Worm (Caenorhabditis elegans) whole organism, L1 larva: Measurements from ENCODE around the gene nhr-102.

ENCODE experiments used
- C16A3.4 ChIP-seq: fragments of 150-350 bp; optimal IDR thresholded peaks from 2 replicates; lab custom pipeline; 2014; ENCODE audit warnings: missing biosample characterization, missing genetic modification characterization
- Y116A8C.19 ChIP-seq: sonication (generic microtip); optimal IDR thresholded peaks from 2 replicates; lab custom pipeline; 2016; ENCODE audit warnings: missing compliant biosample characterization, missing genetic modification characterization, borderline replicate concordance
- alr-1 ChIP-seq: fragments of 200-800 bp; sonication (Bioruptor generic); optimal IDR thresholded peaks from 2 replicates; lab custom pipeline; 2018; ENCODE audit warnings: borderline replicate concordance, mild to moderate bottlenecking, missing genetic modification characterization, missing compliant biosample characterization
- aly-2 ChIP-seq: fragments of 150-350 bp; optimal IDR thresholded peaks from 2 replicates; lab custom pipeline; 2014; ENCODE audit warnings: missing biosample characterization, missing genetic modification characterization
- blmp-1 ChIP-seq: fragments of 150-350 bp; optimal IDR thresholded peaks from 2 replicates; lab custom pipeline; 2014; ENCODE audit warnings: missing biosample characterization, missing genetic modification characterization
- ceh-63 ChIP-seq: fragments of 200-800 bp; sonication (Bioruptor generic); optimal IDR thresholded peaks from 2 replicates; lab custom pipeline; 2018; ENCODE audit warnings: mild to moderate bottlenecking, missing genetic modification characterization, missing compliant biosample characterization
- ceh-82 ChIP-seq, 3 experiments: fragments of 150-350 bp in 1 of 3; sonication (generic microtip) in 2 of 3; optimal IDR thresholded peaks; 2 replicates each; lab custom pipeline; 2014 to 2017; ENCODE audit warnings: missing biosample characterization in 3 of 3, missing genetic modification characterization in 3 of 3
- dpl-1 ChIP-seq, 3 experiments: fragments of 150-350 bp in 2 of 3; sonication (generic microtip) in 1 of 3; optimal IDR thresholded peaks; 2 replicates each; lab custom pipeline; 2014 to 2017; ENCODE audit warnings: missing biosample characterization in 3 of 3, missing genetic modification characterization in 3 of 3, missing genetic modification reagents in 3 of 3
- efl-3 ChIP-seq: fragments of 200-800 bp; sonication (Bioruptor generic); optimal IDR thresholded peaks from 2 replicates; lab custom pipeline; 2018; ENCODE audit warnings: mild to moderate bottlenecking, missing genetic modification characterization, missing compliant biosample characterization
- egl-27 ChIP-seq, 2 experiments: fragments of 150-350 bp in 1 of 2; sonication (generic microtip); optimal IDR thresholded peaks; 3 replicates each; lab custom pipeline; 2017 to 2018; ENCODE audit warnings: missing biosample characterization in 2 of 2, missing genetic modification characterization in 2 of 2, missing genetic modification reagents in 2 of 2
- ets-5 ChIP-seq: fragments of 200-800 bp; sonication (Bioruptor generic); IDR thresholded peaks from 2 replicates; pipeline ENCODE4 v1.3.6; 2022; ENCODE audit warnings: missing genetic modification characterization, missing compliant biosample characterization
- fkh-10 ChIP-seq: sonication (generic microtip); optimal IDR thresholded peaks from 2 replicates; lab custom pipeline; 2017; ENCODE audit warnings: missing biosample characterization, missing genetic modification reagents, missing genetic modification characterization
- fkh-8 ChIP-seq: sonication (generic microtip); optimal IDR thresholded peaks from 2 replicates; lab custom pipeline; 2016; ENCODE audit warnings: mild to moderate bottlenecking, missing genetic modification characterization, missing compliant biosample characterization
- hlh-4 ChIP-seq: sonication (generic microtip); optimal IDR thresholded peaks from 2 replicates; lab custom pipeline; 2016; ENCODE audit warnings: mild to moderate bottlenecking, missing genetic modification characterization, missing compliant biosample characterization
- hpl-2 ChIP-seq: fragments of 150-350 bp; optimal IDR thresholded peaks from 2 replicates; lab custom pipeline; 2014; ENCODE audit warnings: missing biosample characterization, missing genetic modification reagents, missing genetic modification characterization
- irx-1 ChIP-seq: sonication (generic microtip); optimal IDR thresholded peaks from 2 replicates; lab custom pipeline; 2016; ENCODE audit warnings: missing genetic modification characterization, missing compliant biosample characterization
- lin-15B ChIP-seq: fragments of 150-350 bp; sonication (generic microtip); optimal IDR thresholded peaks from 3 replicates; lab custom pipeline; 2014; ENCODE audit warnings: missing biosample characterization, missing genetic modification characterization
- lir-3 ChIP-seq: sonication (generic microtip); optimal IDR thresholded peaks from 2 replicates; lab custom pipeline; 2016; ENCODE audit warnings: mild to moderate bottlenecking, missing genetic modification characterization, moderate library complexity, missing compliant biosample characterization; ENCODE audit not compliant: poor library complexity
- mdl-1 ChIP-seq, 2 experiments: fragments of 150-350 bp; optimal IDR thresholded peaks; 2 replicates each; lab custom pipeline; 2014 to 2017; ENCODE audit warnings: missing biosample characterization in 2 of 2, missing genetic modification characterization in 2 of 2, inconsistent platforms in 1 of 2
- mef-2 ChIP-seq: fragments of 150-350 bp; optimal IDR thresholded peaks from 2 replicates; lab custom pipeline; 2014; ENCODE audit warnings: missing biosample characterization, missing genetic modification characterization
- mep-1 ChIP-seq: fragments of 150-350 bp; optimal IDR thresholded peaks from 2 replicates; lab custom pipeline; 2014; ENCODE audit warnings: missing biosample characterization, missing genetic modification characterization
- nhr-237 ChIP-seq: fragments of 150-350 bp; optimal IDR thresholded peaks from 2 replicates; lab custom pipeline; 2014; ENCODE audit warnings: missing biosample characterization, missing genetic modification characterization
- nhr-28 ChIP-seq: fragments of 150-350 bp; optimal IDR thresholded peaks from 2 replicates; lab custom pipeline; 2014; ENCODE audit warnings: missing biosample characterization, missing genetic modification characterization
- nhr-47 ChIP-seq: sonication (generic microtip); optimal IDR thresholded peaks from 2 replicates; lab custom pipeline; 2016; ENCODE audit warnings: mild to moderate bottlenecking, missing genetic modification characterization, moderate library complexity, missing compliant biosample characterization
- nhr-77 ChIP-seq: fragments of 150-350 bp; optimal IDR thresholded peaks from 2 replicates; lab custom pipeline; 2014; ENCODE audit warnings: missing biosample characterization, missing genetic modification characterization
- nhr-85 ChIP-seq: sonication (generic microtip); peaks from one replicate; lab custom pipeline; 2016; ENCODE audit warnings: missing genetic modification characterization, inconsistent platforms, missing compliant biosample characterization
- nhr-90 ChIP-seq: sonication (generic microtip); optimal IDR thresholded peaks from 2 replicates; lab custom pipeline; 2016; ENCODE audit warnings: mild to moderate bottlenecking, missing genetic modification characterization, missing compliant biosample characterization; ENCODE audit not compliant: poor library complexity
- pag-3 ChIP-seq: sonication (generic microtip); optimal IDR thresholded peaks from 2 replicates; lab custom pipeline; 2017; ENCODE audit warnings: missing genetic modification characterization, mild to moderate bottlenecking, missing compliant biosample characterization, antibody characterized with exemption, borderline replicate concordance; ENCODE audit not compliant: insufficient read depth
- pax-3 ChIP-seq: fragments of 200-800 bp; sonication (Bioruptor generic); optimal IDR thresholded peaks from 2 replicates; lab custom pipeline; 2018; ENCODE audit warnings: mild to moderate bottlenecking, missing genetic modification characterization, moderate library complexity, missing compliant biosample characterization
- sox-4 ChIP-seq: sonication (generic microtip); optimal IDR thresholded peaks from 2 replicates; lab custom pipeline; 2016; ENCODE audit warnings: missing genetic modification characterization, missing compliant biosample characterization
- sptf-1 ChIP-seq: fragments of 150-350 bp; optimal IDR thresholded peaks from 2 replicates; lab custom pipeline; 2014; ENCODE audit warnings: missing biosample characterization, missing genetic modification characterization
- tbx-2 ChIP-seq: sonication (generic microtip); optimal IDR thresholded peaks from 2 replicates; lab custom pipeline; 2016; ENCODE audit warnings: missing genetic modification characterization, missing compliant biosample characterization
- tlp-1 ChIP-seq: fragments of 150-350 bp; optimal IDR thresholded peaks from 2 replicates; lab custom pipeline; 2014; ENCODE audit warnings: missing biosample characterization, missing genetic modification characterization
- unc-130 ChIP-seq: fragments of 150-350 bp; optimal IDR thresholded peaks from 2 replicates; lab custom pipeline; 2017; ENCODE audit warnings: missing biosample characterization, missing genetic modification characterization, inconsistent platforms
- unc-98 ChIP-seq: fragments of 200-800 bp; sonication (Bioruptor generic); IDR thresholded peaks from 2 replicates; pipeline ENCODE4 v1.3.6; 2022; ENCODE audit warnings: missing genetic modification characterization, missing compliant biosample characterization
- vab-15 ChIP-seq: sonication (generic microtip); optimal IDR thresholded peaks from 2 replicates; lab custom pipeline; 2017; ENCODE audit warnings: missing genotype, mild to moderate bottlenecking, missing genetic modification characterization, missing compliant biosample characterization
- zag-1 ChIP-seq: fragments of 150-350 bp; optimal IDR thresholded peaks from 2 replicates; lab custom pipeline; 2014; ENCODE audit warnings: missing biosample characterization, missing genetic modification characterization
- zip-4 ChIP-seq: fragments of 200-800 bp; sonication (Bioruptor generic); optimal IDR thresholded peaks from 2 replicates; lab custom pipeline; 2018; ENCODE audit warnings: mild to moderate bottlenecking, missing genetic modification characterization, moderate library complexity, missing compliant biosample characterization
- ztf-4 ChIP-seq: fragments of 150-350 bp; optimal IDR thresholded peaks from 2 replicates; lab custom pipeline; 2014; ENCODE audit warnings: missing biosample characterization, missing genetic modification characterization

The nhr-102 gene

DNA sequence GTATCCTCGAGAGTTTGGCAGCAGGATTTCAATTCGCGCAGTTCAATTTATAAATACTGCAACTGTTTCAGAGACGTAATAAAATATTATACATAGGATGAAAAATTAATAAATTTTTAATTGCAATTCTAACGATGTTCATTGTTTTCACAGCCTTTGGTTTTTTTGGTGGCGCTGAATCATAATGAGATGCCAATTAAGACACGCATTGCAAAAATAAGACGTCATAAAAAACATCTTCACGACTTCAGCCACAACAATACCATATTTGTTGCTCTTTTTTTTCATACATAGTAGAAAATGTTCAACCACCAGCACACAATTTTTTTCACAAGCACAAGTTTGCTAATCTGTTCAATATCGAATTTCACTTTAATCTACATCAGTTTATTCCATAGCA, 3.9 kb downstream of the nhr-102 start, which contains the start of gene str-56:
Gene str-56, plus strand, starts transcription at position 301 of the 400 bp plus-strand sequence.
- TF ChIP-seq unc-98, result no peak
- no peak for TF ChIP-seq nhr-28 (tag; lab: Kevin White, UChicago)
- no peak for TF ChIP-seq pax-3
- TF ChIP-seq Y116A8C.19 (tag; lab: Kevin White, UChicago), result no peak
- no peak for TF ChIP-seq lin-15B
- TF ChIP-seq sptf-1 (tag; lab: Kevin White, UChicago), result no peak
- TF ChIP-seq nhr-90 (tag; lab: Kevin White, UChicago), result no peak
- TF ChIP-seq zip-4 (GFP tag; lab: Kevin White, UChicago), result no peak
- no peak for TF ChIP-seq ceh-63 (GFP tag; lab: Kevin White, UChicago)
- no peak for TF ChIP-seq unc-130 (tag; lab: Kevin White, UChicago)

DNA sequence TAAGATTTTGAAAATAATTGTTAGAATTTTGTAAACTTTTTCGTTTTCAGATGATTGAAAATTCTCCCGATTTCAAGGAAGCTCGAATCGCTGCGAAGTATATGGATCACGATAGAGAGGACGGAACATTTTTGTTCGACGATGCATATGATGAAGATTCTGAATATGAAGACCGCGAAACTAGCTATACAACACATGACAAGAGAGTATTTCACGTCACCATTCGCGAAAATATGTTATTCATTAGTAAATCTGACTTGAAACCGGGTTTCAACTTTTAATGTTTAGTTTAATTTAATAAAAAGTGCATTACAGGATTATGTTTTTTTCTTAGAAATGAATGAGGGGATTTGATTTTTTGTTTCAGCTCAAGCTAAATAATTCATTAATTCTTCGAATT, 5.9 kb downstream of the nhr-102 start, which contains the start of gene str-57:
Gene str-57, plus strand, starts transcription at position 301 of the 400 bp plus-strand sequence.
- TF ChIP-seq pax-3, result no peak
- TF ChIP-seq fkh-8, result peak; percentile 28

DNA sequence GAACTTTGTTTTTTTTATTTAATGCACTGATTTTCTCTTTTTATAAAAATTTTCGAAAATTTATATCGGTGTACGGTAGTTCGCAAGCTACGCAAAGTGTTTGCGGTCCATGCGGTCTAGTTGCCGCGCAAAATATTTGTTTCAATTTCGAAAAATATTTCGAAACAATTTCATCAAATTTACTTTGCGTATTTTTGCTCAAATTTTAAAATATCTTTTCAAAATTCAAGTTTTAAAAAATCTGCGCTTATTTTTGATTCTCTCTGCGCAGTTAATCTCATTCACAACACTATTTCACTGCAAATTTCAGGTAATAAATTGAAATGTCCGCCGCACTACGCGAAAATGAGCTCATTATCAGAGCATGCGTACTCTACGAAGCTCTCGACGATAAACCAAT, 8.8 kb downstream of the nhr-102 start, which contains the start of gene fbxa-197:
Gene fbxa-197, plus strand, starts transcription at position 301 of the 400 bp plus-strand sequence.
- TF ChIP-seq egl-27 (tag; optimal IDR thresholded peaks at IDR 0.05; lab: Kevin White, UChicago) (no peak), zag-1 (tag; lab: Kevin White, UChicago) (no peak), blmp-1 (tag; lab: Kevin White, UChicago) (no peak), nhr-28 (tag; lab: Kevin White, UChicago) (no peak), fkh-8 (no peak), hlh-4 (no peak), hpl-2 (GFP tag; lab: Kevin White, UChicago) (no peak), nhr-85 (tag; lab: Kevin White, UChicago) (no peak)

DNA sequence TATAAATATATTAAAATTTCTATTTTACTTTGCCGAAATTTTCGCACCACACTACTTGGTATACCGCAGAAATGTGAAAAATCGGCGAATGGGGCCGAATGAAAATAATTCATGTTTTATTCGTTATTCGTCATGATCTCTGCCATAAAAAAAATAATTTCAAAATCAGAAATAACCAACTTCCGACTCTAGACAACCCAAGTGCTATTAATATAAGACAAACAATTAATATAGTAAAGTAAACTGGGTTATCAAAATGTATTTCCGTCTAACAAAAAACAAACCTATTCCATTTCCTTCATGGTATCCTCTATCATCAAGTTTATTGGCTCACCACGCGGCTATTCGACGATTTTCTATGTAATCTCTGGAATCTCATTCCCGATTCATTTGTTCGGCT, 10.4 kb downstream of the nhr-102 start, which contains the start of gene srh-293:
Gene srh-293, plus strand, starts transcription at position 301 of the 400 bp plus-strand sequence.
- TF ChIP-seq sox-4, result no peak
- no peak for TF ChIP-seq tbx-2 (tag; lab: Kevin White, UChicago)
- no peak for TF ChIP-seq Y116A8C.19 (tag; lab: Kevin White, UChicago)
- no peak for TF ChIP-seq fkh-10 (GFP tag; lab: Kevin White, UChicago)
- no peak for TF ChIP-seq C16A3.4 (tag; lab: Kevin White, UChicago)
- no peak for TF ChIP-seq nhr-77 (tag; lab: Kevin White, UChicago)
- TF ChIP-seq mdl-1 (tag; optimal IDR thresholded peaks at IDR 0.05; lab: Kevin White, UChicago), result no peak
- no peak for TF ChIP-seq hlh-4
- no peak for TF ChIP-seq nhr-28 (tag; lab: Kevin White, UChicago)
- no peak for TF ChIP-seq mep-1 (tag; lab: Kevin White, UChicago)
- TF ChIP-seq vab-15 (tag; lab: Kevin White, UChicago), result no peak
- TF ChIP-seq pag-3 (tag; lab: Kevin White, UChicago), result no peak
- no peak for TF ChIP-seq ceh-82 (tag; optimal IDR thresholded peaks at IDR 0.05; lab: Kevin White, UChicago)
- no peak for TF ChIP-seq alr-1 (tag; lab: Kevin White, UChicago)

- TF ChIP-seq sox-4, result no peak
- TF ChIP-seq tlp-1 (tag; lab: Kevin White, UChicago), result no peak
- TF ChIP-seq nhr-237 (tag; lab: Kevin White, UChicago), result no peak
Measured at ce11 chrV:15863042-15863441, 13.2 kb downstream of the nhr-102 start, which contains the start of gene srh-299. TSS of gene srh-299 (plus strand) at chrV:15863342.

- TF ChIP-seq irx-1 (tag; lab: Kevin White, UChicago), result no peak
- TF ChIP-seq ztf-4 (tag; lab: Kevin White, UChicago), result no peak
- no peak for TF ChIP-seq lir-3
- no peak for TF ChIP-seq hpl-2 (GFP tag; lab: Kevin White, UChicago)
- no peak for TF ChIP-seq lin-15B
- TF ChIP-seq dpl-1 (GFP tag; optimal IDR thresholded peaks at IDR 0.05; lab: Kevin White, UChicago), result no peak
- TF ChIP-seq nhr-28 (tag; lab: Kevin White, UChicago), result no peak
- TF ChIP-seq ceh-82 (tag; optimal IDR thresholded peaks at IDR 0.05; lab: Kevin White, UChicago), result no peak
- no peak for TF ChIP-seq pax-3
- TF ChIP-seq aly-2 (tag; lab: Kevin White, UChicago), result no peak
- no peak for TF ChIP-seq nhr-47
- no peak for TF ChIP-seq nhr-90 (tag; lab: Kevin White, UChicago)
- no peak for TF ChIP-seq Y116A8C.19 (tag; lab: Kevin White, UChicago)
- TF ChIP-seq mef-2, result no peak
- no peak for TF ChIP-seq ets-5 (GFP tag; lab: Robert Waterston, UW)
- no peak for TF ChIP-seq efl-3 (GFP tag; lab: Kevin White, UChicago)
Measured at ce11 chrV:15862599-15862998, 13.6 kb downstream of the nhr-102 start, which contains the start of gene srz-12. TSS of gene srz-12 (minus strand) at chrV:15862699.
